Fruit fly (Drosophila melanogaster) whole organism, pupa: Measurements from ENCODE around the gene SmydA-2.

Source experiments
- CG14655 ChIP-seq: fragments of 200-800 bp; sonication (Bioruptor generic); optimal IDR thresholded peaks from 3 replicates; lab custom pipeline; 2017; ENCODE audit warnings: mild to moderate bottlenecking, missing biosample characterization, missing genetic modification reagents, missing genetic modification characterization
- CG15710 ChIP-seq: fragments of 200-800 bp; sonication (Bioruptor generic); optimal IDR thresholded peaks from 2 replicates; lab custom pipeline; 2018; ENCODE audit warnings: missing biosample characterization, mild to moderate bottlenecking, missing genetic modification characterization, moderate library complexity
- CG34367 ChIP-seq: fragments of 200-800 bp; sonication (Bioruptor generic); optimal IDR thresholded peaks from 2 replicates; lab custom pipeline; 2018; ENCODE audit warnings: missing biosample characterization, mild to moderate bottlenecking, missing genetic modification characterization
- CG8159 ChIP-seq: fragments of 200-800 bp; sonication (Bioruptor generic); optimal IDR thresholded peaks from 3 replicates; lab custom pipeline; 2018; ENCODE audit warnings: missing biosample characterization, mild to moderate bottlenecking, missing genetic modification characterization, moderate library complexity
- CG8301 ChIP-seq: fragments of 200-800 bp; sonication (Bioruptor generic); optimal IDR thresholded peaks from 2 replicates; lab custom pipeline; 2018; ENCODE audit warnings: missing biosample characterization, mild to moderate bottlenecking, missing genetic modification characterization
- D1 ChIP-seq: fragments of 200-800 bp; sonication (Bioruptor generic); optimal IDR thresholded peaks from 2 replicates; lab custom pipeline; 2018; ENCODE audit warnings: missing biosample characterization, mild to moderate bottlenecking, missing genetic modification characterization, moderate library complexity
- EcR ChIP-seq: fragments of 200-800 bp; sonication (Bioruptor generic); optimal IDR thresholded peaks from 3 replicates; lab custom pipeline; 2019; ENCODE audit warnings: missing biosample characterization, missing genetic modification characterization, mild to moderate bottlenecking, moderate library complexity, missing genetic modification reagents
- Ets98B ChIP-seq: fragments of 200-800 bp; sonication (Bioruptor generic); IDR thresholded peaks from 2 replicates; pipeline ENCODE4 v1.3.6; 2022; ENCODE audit warnings: missing biosample characterization, missing genetic modification characterization
- Pif1A ChIP-seq: fragments of 200-800 bp; sonication (Bioruptor generic); optimal IDR thresholded peaks from 3 replicates; lab custom pipeline; 2016; ENCODE audit warnings: missing biosample characterization, missing genetic modification characterization
- Pif1B ChIP-seq: fragments of 200-800 bp; sonication (Bioruptor generic); optimal IDR thresholded peaks from 3 replicates; lab custom pipeline; 2016; ENCODE audit warnings: missing biosample characterization, missing genetic modification characterization
- fd96Ca ChIP-seq: fragments of 200-800 bp; sonication (Bioruptor generic); IDR thresholded peaks from 3 replicates; pipeline ENCODE4 v1.3.6; 2022; ENCODE audit warnings: missing biosample characterization, missing genetic modification characterization
- rn ChIP-seq: fragments of 200-800 bp; sonication (Bioruptor generic); IDR thresholded peaks from 2 replicates; pipeline ENCODE4 v1.3.6; 2022; ENCODE audit warnings: missing biosample characterization, missing genetic modification characterization

DNA sequence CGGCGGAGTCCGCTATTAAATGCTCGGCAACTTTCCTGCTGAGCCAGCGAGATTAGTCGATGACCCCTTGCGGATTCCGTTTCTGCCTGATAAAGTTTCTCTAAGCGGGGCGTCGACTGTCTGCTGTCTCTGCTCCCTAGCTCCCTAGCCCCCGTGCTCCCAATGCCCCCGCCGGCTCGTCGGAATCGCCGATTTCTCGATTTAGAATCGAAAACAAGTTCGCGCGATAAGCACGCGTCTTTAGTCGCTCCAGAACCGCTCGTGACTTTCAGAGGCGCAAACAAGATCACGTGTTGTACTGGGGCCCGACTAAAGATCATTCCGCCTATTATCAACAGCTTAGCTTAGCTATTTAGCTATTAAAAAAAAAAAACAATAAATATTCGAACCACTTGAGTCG is 10.2 kb downstream of the SmydA-2 start:
- TF ChIP-seq CG34367 (tag; lab: Kevin White, UChicago) (no peak), Ets98B (no peak), CG15710 (tag; lab: Kevin White, UChicago) (no peak), Pif1B (no peak), D1 (tag; lab: Kevin White, UChicago) (no peak), rn (GFP tag; lab: Robert Waterston, UW) (no peak), Pif1A (GFP tag; lab: Kevin White, UChicago) (no peak), CG14655 (GFP tag; lab: Kevin White, UChicago) (no peak), CG8301 (no peak), EcR (no peak), fd96Ca (GFP tag; lab: Robert Waterston, UW) (no peak), CG8159 (no peak)
